Fruit fly (Drosophila melanogaster): Measurements from ENCODE around the gene CG13984.
A peak's percentile ranks its signal among the peaks of the same experiment; 100 is the strongest.

Gene CG13984

DNA sequence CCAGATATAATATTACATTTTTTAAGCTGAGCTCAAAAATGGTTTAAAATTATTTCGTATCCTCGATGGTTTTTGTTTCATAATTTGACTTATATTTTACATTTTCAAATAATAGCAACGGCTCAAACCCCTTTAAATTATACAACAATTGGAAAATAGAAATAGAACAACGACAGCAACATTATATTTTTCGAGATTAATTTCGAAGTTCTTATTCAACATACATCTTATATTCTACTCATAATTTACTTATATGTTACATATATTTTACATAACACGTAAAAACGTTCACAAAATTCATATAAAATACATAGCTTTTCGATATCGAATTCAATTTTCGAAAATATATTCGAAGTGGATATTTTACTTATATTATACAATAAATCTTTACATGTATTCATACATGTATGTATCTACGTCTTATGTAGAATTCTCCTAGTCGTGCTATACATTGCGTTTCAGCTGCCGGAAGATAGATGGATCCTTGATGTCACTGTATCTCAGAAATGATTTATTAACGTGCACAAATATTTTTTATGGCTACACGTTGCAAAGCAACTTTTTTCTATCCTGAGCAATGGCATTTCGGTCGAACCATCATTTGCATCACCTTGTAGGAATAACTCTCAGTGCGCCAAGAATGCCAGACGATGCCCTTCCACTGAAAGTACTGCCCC lies 48.2 kb downstream of the CG13984 start (continued):
- TF ChIP-seq CG11294 (GFP tag; IDR thresholded peaks at IDR 0.05), result no peak
- TF ChIP-seq fd85E (GFP tag; optimal IDR thresholded peaks at IDR 0.05), result no peak
- no peak for TF ChIP-seq esn (GFP tag; optimal IDR thresholded peaks at IDR 0.05)
- TF ChIP-seq Sox102F (GFP tag; optimal IDR thresholded peaks at IDR 0.05), result no peak
- no peak for TF ChIP-seq CG7368 (GFP tag; optimal IDR thresholded peaks at IDR 0.05)
- TF ChIP-seq salr (GFP tag; optimal IDR thresholded peaks at IDR 0.05), result peak in 1 of 2 experiments; percentile 1
- no peak for TF ChIP-seq eg (GFP tag; IDR thresholded peaks at IDR 0.05)
- TF ChIP-seq CG1621 (tag; optimal IDR thresholded peaks at IDR 0.05), result no peak
- TF ChIP-seq CG8119 (GFP tag; IDR thresholded peaks at IDR 0.05), result no peak
- TF ChIP-seq CG10631 (GFP tag; optimal IDR thresholded peaks at IDR 0.05), result no peak
- no peak for TF ChIP-seq CG6792 (GFP tag; optimal IDR thresholded peaks at IDR 0.05)
- peak; percentile 60 for TF ChIP-seq CG3919 (GFP tag; optimal IDR thresholded peaks at IDR 0.05)
- peak in 1 of 2 experiments; percentile 3 for TF ChIP-seq ss (GFP tag; optimal IDR thresholded peaks at IDR 0.05)
- TF ChIP-seq achi (GFP tag; optimal IDR thresholded peaks at IDR 0.05), result no peak

DNA sequence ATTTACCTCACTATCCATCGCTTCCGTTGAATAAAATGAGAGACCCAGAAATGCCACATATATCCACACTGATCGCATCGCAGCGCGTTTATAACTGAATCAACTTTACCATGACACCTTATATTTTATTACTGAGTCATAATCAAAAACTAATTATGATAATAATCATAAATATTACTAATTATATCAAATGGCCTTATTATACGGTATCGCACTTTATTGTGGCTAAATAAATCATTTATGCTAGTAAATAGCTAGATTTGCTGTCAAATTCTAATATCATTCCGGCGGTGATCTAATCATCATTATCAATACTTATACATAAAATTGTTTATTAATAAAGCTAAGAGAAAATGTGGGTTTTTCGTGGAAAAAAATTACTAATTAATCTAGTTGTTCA lies 49.6 kb downstream of the CG13984 start, which contains the start of gene CG9500:
TSS of gene CG9500 (minus strand) at position 101 of the 400 bp plus-strand sequence.
- no peak for TF ChIP-seq OdsH (GFP tag; optimal IDR thresholded peaks at IDR 0.05)
- TF ChIP-seq CG8119 (GFP tag; IDR thresholded peaks at IDR 0.05), result no peak
- no peak for TF ChIP-seq Hr4 (GFP tag; optimal IDR thresholded peaks at IDR 0.05)
- no peak for TF ChIP-seq CG7368 (GFP tag; optimal IDR thresholded peaks at IDR 0.05)
- TF ChIP-seq ss (GFP tag; optimal IDR thresholded peaks at IDR 0.05), result no peak
- no peak for TF ChIP-seq Smox (GFP tag; optimal IDR thresholded peaks at IDR 0.05)
- TF ChIP-seq CG6792 (GFP tag; optimal IDR thresholded peaks at IDR 0.05), result no peak
- TF ChIP-seq spab (GFP tag; optimal IDR thresholded peaks at IDR 0.05), result no peak
- TF ChIP-seq Eip93F (GFP tag; optimal IDR thresholded peaks at IDR 0.05), result no peak
- TF ChIP-seq Sox14 (GFP tag; optimal IDR thresholded peaks at IDR 0.05), result no peak
- no peak for TF ChIP-seq Ets96B (tag; optimal IDR thresholded peaks at IDR 0.05)
- no peak for TF ChIP-seq CG11294 (GFP tag; IDR thresholded peaks at IDR 0.05)
- TF ChIP-seq CG16779 (tag; optimal IDR thresholded peaks at IDR 0.05), result no peak

Measured in whole organism, prepupa.